Fruit fly (Drosophila melanogaster) whole organism, embryonic: ENCODE measurements around the gene CG7907.

Experiments
- CG10979 ChIP-seq: fragments of 200-800 bp; sonication (Bioruptor generic); optimal IDR thresholded peaks from 2 replicates; lab custom pipeline; 2018; ENCODE audit warnings: missing biosample characterization, mild to moderate bottlenecking, missing genetic modification characterization, moderate library complexity
- CG11247 ChIP-seq: fragments of 200-800 bp; sonication (Bioruptor generic); IDR thresholded peaks from 2 replicates; pipeline ENCODE4 v1.3.6; 2022; ENCODE audit warnings: missing biosample characterization, missing genetic modification characterization
- CG12299 ChIP-seq: fragments of 200-800 bp; sonication (Bioruptor generic); optimal IDR thresholded peaks from 2 replicates; lab custom pipeline; 2018; ENCODE audit warnings: missing biosample characterization, mild to moderate bottlenecking, missing genetic modification characterization
- CG13123 ChIP-seq: fragments of 200-800 bp; sonication (Bioruptor generic); optimal IDR thresholded peaks from 2 replicates; lab custom pipeline; 2016; ENCODE audit warnings: missing biosample characterization, missing genetic modification characterization
- CG14014 ChIP-seq: fragments of 200-800 bp; sonication (Bioruptor generic); IDR thresholded peaks from 2 replicates; pipeline ENCODE4 v1.3.6; 2022; ENCODE audit warnings: missing biosample characterization, missing genetic modification characterization
- CG14050 ChIP-seq: fragments of 200-800 bp; sonication (Bioruptor generic); IDR thresholded peaks from 3 replicates; pipeline ENCODE4 v1.3.6; 2022; ENCODE audit warnings: missing biosample characterization, missing genetic modification characterization
- CG14441 ChIP-seq: fragments of 200-800 bp; sonication (Bioruptor generic); IDR thresholded peaks from 2 replicates; pipeline ENCODE4 v1.3.6; 2022; ENCODE audit warnings: missing biosample characterization, missing genetic modification characterization
- CG14667 ChIP-seq: fragments of 200-800 bp; sonication (Bioruptor generic); IDR thresholded peaks from 2 replicates; pipeline ENCODE4 v1.3.6; 2022; ENCODE audit warnings: missing biosample characterization, missing genetic modification characterization
- CG1602 ChIP-seq: fragments of 200-800 bp; sonication (Bioruptor generic); optimal IDR thresholded peaks from 3 replicates; lab custom pipeline; 2016; ENCODE audit warnings: missing biosample characterization, missing genetic modification characterization
- CG1603 ChIP-seq: fragments of 200-800 bp; sonication (Bioruptor generic); optimal IDR thresholded peaks from 2 replicates; lab custom pipeline; 2019; ENCODE audit warnings: missing biosample characterization, mild to moderate bottlenecking, missing genetic modification characterization, moderate library complexity
- CG17328 ChIP-seq: fragments of 200-800 bp; sonication (Bioruptor generic); IDR thresholded peaks from 2 replicates; pipeline ENCODE4 v1.3.6; 2022; ENCODE audit warnings: missing biosample characterization, missing genetic modification characterization
- CG17361 ChIP-seq: fragments of 200-800 bp; sonication (Bioruptor generic); IDR thresholded peaks from 3 replicates; pipeline ENCODE4 v1.3.6; 2022; ENCODE audit warnings: missing biosample characterization, missing genetic modification characterization
- CG17912 ChIP-seq: fragments of 200-800 bp; sonication (Bioruptor generic); optimal IDR thresholded peaks from 2 replicates; lab custom pipeline; 2018; ENCODE audit warnings: missing biosample characterization, mild to moderate bottlenecking, missing genetic modification characterization
- CG18262 ChIP-seq: fragments of 200-800 bp; optimal IDR thresholded peaks from 3 replicates; lab custom pipeline; 2019; ENCODE audit warnings: missing biosample characterization, mild to moderate bottlenecking, missing genetic modification characterization, moderate library complexity
- CG3281 ChIP-seq: fragments of 200-800 bp; sonication (Bioruptor generic); optimal IDR thresholded peaks from 3 replicates; lab custom pipeline; 2017; ENCODE audit warnings: missing biosample characterization, mild to moderate bottlenecking, missing genetic modification characterization
- CG4360 ChIP-seq: fragments of 200-800 bp; sonication (Bioruptor generic); IDR thresholded peaks from 2 replicates; pipeline ENCODE4 v1.3.6; 2022; ENCODE audit warnings: missing biosample characterization, missing genetic modification characterization
- CG8765 ChIP-seq: fragments of 200-800 bp; sonication (Bioruptor generic); IDR thresholded peaks from 2 replicates; pipeline ENCODE4 v1.3.6; 2022; ENCODE audit warnings: missing biosample characterization, missing genetic modification characterization
- CG9797 ChIP-seq: fragments of 200-800 bp; sonication (Bioruptor generic); optimal IDR thresholded peaks from 3 replicates; lab custom pipeline; 2018; ENCODE audit warnings: missing biosample characterization, mild to moderate bottlenecking, missing genetic modification characterization
- CG9932 ChIP-seq: fragments of 200-800 bp; sonication (Bioruptor generic); IDR thresholded peaks from 2 replicates; pipeline ENCODE4 v1.3.6; 2022; ENCODE audit warnings: missing biosample characterization, missing genetic modification characterization
- CTCF ChIP-seq: fragments of 200-800 bp; sonication (Bioruptor generic); optimal IDR thresholded peaks from 2 replicates; lab custom pipeline; 2017; ENCODE audit warnings: missing biosample characterization, mild to moderate bottlenecking, missing genetic modification characterization, moderate library complexity
- Dll ChIP-seq: fragments of 200-800 bp; sonication (Bioruptor generic); IDR thresholded peaks from 4 replicates; pipeline ENCODE4 v1.3.6; 2022; ENCODE audit warnings: missing biosample characterization, missing genetic modification characterization; ENCODE audit not compliant: partially characterized antibody
- Drgx ChIP-seq: fragments of 200-800 bp; sonication (Bioruptor generic); IDR thresholded peaks from 2 replicates; pipeline ENCODE4 v1.3.6; 2022; ENCODE audit warnings: missing biosample characterization, missing genetic modification characterization
- Fer2 ChIP-seq: fragments of 200-800 bp; sonication (Bioruptor generic); optimal IDR thresholded peaks from 2 replicates; lab custom pipeline; 2018; ENCODE audit warnings: missing biosample characterization, mild to moderate bottlenecking, missing genetic modification characterization, moderate library complexity
- HHEX ChIP-seq: fragments of 200-800 bp; sonication (Bioruptor generic); optimal IDR thresholded peaks from 3 replicates; lab custom pipeline; 2017; ENCODE audit warnings: missing biosample characterization, mild to moderate bottlenecking, missing genetic modification characterization, missing genetic modification reagents
- HmgZ ChIP-seq: fragments of 200-800 bp; sonication (Bioruptor generic); optimal IDR thresholded peaks from 2 replicates; lab custom pipeline; 2018; ENCODE audit warnings: missing biosample characterization, mild to moderate bottlenecking, missing genetic modification characterization
- MESR4 ChIP-seq: fragments of 200-800 bp; sonication (Bioruptor generic); optimal IDR thresholded peaks from 2 replicates; lab custom pipeline; 2018; ENCODE audit warnings: missing biosample characterization, mild to moderate bottlenecking, missing genetic modification characterization, moderate library complexity
- MTF-1 ChIP-seq: fragments of 200-800 bp; sonication (Bioruptor generic); optimal IDR thresholded peaks from 2 replicates; lab custom pipeline; 2018; ENCODE audit warnings: missing biosample characterization, mild to moderate bottlenecking, missing genetic modification characterization, borderline replicate concordance
- Med ChIP-seq: fragments of 200-800 bp; sonication (Bioruptor generic); peaks from one replicate; lab custom pipeline; 2016; ENCODE audit warnings: missing biosample characterization, missing genetic modification characterization, mild to moderate bottlenecking, inconsistent platforms, moderate library complexity
- NC2α ChIP-seq: fragments of 200-800 bp; sonication (Bioruptor generic); optimal IDR thresholded peaks from 2 replicates; lab custom pipeline; 2016; ENCODE audit warnings: missing biosample characterization, missing genetic modification characterization
- Nf-YC ChIP-seq: fragments of 200-800 bp; optimal IDR thresholded peaks from 3 replicates; lab custom pipeline; 2019; ENCODE audit warnings: missing biosample characterization, mild to moderate bottlenecking, missing genetic modification characterization, moderate library complexity
- Pdp1 ChIP-seq, 2 experiments: fragments of 200-800 bp; sonication (Bioruptor generic); optimal IDR thresholded peaks; 3 replicates each; lab custom pipeline; 2016; ENCODE audit warnings: missing biosample characterization in 2 of 2, missing genetic modification characterization in 2 of 2, mild to moderate bottlenecking in 1 of 2, moderate library complexity in 1 of 2
- Sry-δ ChIP-seq: fragments of 200-800 bp; sonication (Bioruptor generic); optimal IDR thresholded peaks from 2 replicates; lab custom pipeline; 2016; ENCODE audit warnings: missing biosample characterization, missing genetic modification characterization
- Ssrp ChIP-seq: fragments of 200-800 bp; sonication (Bioruptor generic); optimal IDR thresholded peaks from 2 replicates; lab custom pipeline; 2018; ENCODE audit warnings: missing biosample characterization, mild to moderate bottlenecking, missing genetic modification characterization, moderate library complexity
- bcd ChIP-seq: fragments of 200-800 bp; sonication (Bioruptor generic); optimal IDR thresholded peaks from 2 replicates; lab custom pipeline; 2017; ENCODE audit warnings: missing biosample characterization, mild to moderate bottlenecking, missing genetic modification characterization
- chinmo ChIP-seq: fragments of 200-800 bp; sonication (Bioruptor generic); IDR thresholded peaks from 4 replicates; pipeline ENCODE4 v1.3.6; 2022; ENCODE audit warnings: missing biosample characterization, missing genetic modification characterization; ENCODE audit not compliant: partially characterized antibody
- ci ChIP-seq: fragments of 200-800 bp; sonication (Bioruptor generic); IDR thresholded peaks from 3 replicates; pipeline ENCODE4 v1.3.6; 2022; ENCODE audit warnings: missing biosample characterization, missing genetic modification characterization
- dpn ChIP-seq, 2 experiments: fragments of 200-800 bp; sonication (Bioruptor generic); optimal IDR thresholded peaks; 3 replicates each; lab custom pipeline; 2016; ENCODE audit warnings: missing biosample characterization in 2 of 2, missing genetic modification characterization in 2 of 2
- dysf ChIP-seq: fragments of 200-800 bp; sonication (Bioruptor generic); IDR thresholded peaks from 3 replicates; pipeline ENCODE4 v1.3.6; 2022; ENCODE audit warnings: missing biosample characterization, missing genetic modification characterization
- ems ChIP-seq: fragments of 200-800 bp; sonication (Bioruptor generic); optimal IDR thresholded peaks from 3 replicates; lab custom pipeline; 2016; ENCODE audit warnings: missing biosample characterization, missing genetic modification characterization
- grau ChIP-seq: fragments of 200-800 bp; optimal IDR thresholded peaks from 3 replicates; lab custom pipeline; 2019; ENCODE audit warnings: missing biosample characterization, mild to moderate bottlenecking, missing genetic modification characterization, moderate library complexity
- gsb-n ChIP-seq: fragments of 200-800 bp; sonication (Bioruptor generic); optimal IDR thresholded peaks from 3 replicates; lab custom pipeline; 2018; ENCODE audit warnings: missing biosample characterization, mild to moderate bottlenecking, missing genetic modification characterization
- knrl ChIP-seq: fragments of 200-800 bp; sonication (Bioruptor generic); IDR thresholded peaks from 3 replicates; pipeline ENCODE4 v1.3.6; 2022; ENCODE audit warnings: missing biosample characterization, missing genetic modification characterization; ENCODE audit not compliant: partially characterized antibody
- lilli ChIP-seq: fragments of 200-800 bp; sonication (Bioruptor generic); optimal IDR thresholded peaks from 3 replicates; lab custom pipeline; 2016; ENCODE audit warnings: missing biosample characterization, missing genetic modification characterization
- lmd ChIP-seq: fragments of 200-800 bp; sonication (Bioruptor generic); IDR thresholded peaks from 2 replicates; pipeline ENCODE4 v1.3.6; 2022; ENCODE audit warnings: missing biosample characterization, missing genetic modification characterization
- onecut ChIP-seq: fragments of 200-800 bp; sonication (Bioruptor generic); IDR thresholded peaks from 2 replicates; pipeline ENCODE4 v1.3.6; 2022; ENCODE audit warnings: missing biosample characterization, missing genetic modification characterization
- peb ChIP-seq: fragments of 200-800 bp; sonication (Bioruptor generic); IDR thresholded peaks from 2 replicates; pipeline ENCODE4 v1.3.6; 2022; ENCODE audit warnings: missing biosample characterization, missing genetic modification characterization
- sqz ChIP-seq: fragments of 200-800 bp; sonication (Bioruptor generic); optimal IDR thresholded peaks from 3 replicates; lab custom pipeline; 2018; ENCODE audit warnings: missing biosample characterization, mild to moderate bottlenecking, missing genetic modification characterization
- zfh1 ChIP-seq: fragments of 200-800 bp; sonication (Bioruptor generic); IDR thresholded peaks from 3 replicates; pipeline ENCODE4 v1.3.6; 2022; ENCODE audit warnings: missing biosample characterization, missing genetic modification characterization

Gene CG7907

DNA sequence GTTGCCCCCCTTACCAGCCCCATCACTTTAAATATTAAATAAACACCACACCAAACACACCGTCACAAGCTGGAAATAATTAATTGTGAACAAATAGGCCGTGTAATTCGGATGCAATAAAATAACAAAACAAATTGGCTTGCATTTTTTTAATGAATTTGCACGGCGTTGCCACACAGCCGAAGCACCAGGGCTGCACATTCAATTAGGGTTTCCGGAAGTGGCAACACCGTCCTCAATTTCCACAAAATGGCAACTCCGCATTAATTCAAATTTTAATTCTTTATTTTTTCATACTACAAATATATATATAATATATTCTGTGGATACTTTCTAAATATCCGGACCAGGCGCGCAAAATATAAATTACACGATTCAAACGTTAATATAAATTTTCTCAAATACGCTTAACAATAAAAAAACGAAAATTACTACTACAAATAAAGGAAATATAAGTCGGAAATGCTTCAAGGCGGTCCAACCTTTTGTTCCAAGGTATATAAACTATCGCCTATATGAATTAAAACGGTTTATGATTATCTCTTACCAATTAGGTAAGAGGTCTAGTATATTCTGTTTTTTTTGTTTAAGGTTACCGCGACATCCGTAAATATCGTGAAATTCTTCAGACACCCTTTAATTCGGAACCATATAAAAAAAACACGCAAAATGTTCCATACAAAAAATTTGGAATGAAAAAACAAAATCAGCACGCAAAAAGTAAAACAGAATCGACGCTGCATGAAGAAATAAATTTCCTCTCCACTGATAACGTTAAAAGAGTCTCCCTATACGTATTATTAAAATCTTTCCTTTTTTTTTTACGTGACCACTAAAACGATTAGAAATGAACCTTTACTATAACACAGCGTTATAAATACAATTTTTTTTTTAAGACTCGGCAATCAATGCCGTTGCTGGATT is 29.9 kb upstream of the CG7907 start (continued):
- TF ChIP-seq CG10979 (tag; lab: Kevin White, UChicago) = peak; percentile 7
- TF ChIP-seq CG9797 (GFP tag; lab: Kevin White, UChicago) = peak; percentile 58
- TF ChIP-seq CG11247 (GFP tag; lab: Robert Waterston, UW) = peak; percentile 59; the same call in 1 of the 2 replicates
- peak; percentile 55 for TF ChIP-seq CG17912 (GFP tag; lab: Kevin White, UChicago)
- peak; percentile 50 for TF ChIP-seq Sry-δ
- TF ChIP-seq Pdp1 (GFP tag; optimal IDR thresholded peaks at IDR 0.05; lab: Kevin White, UChicago) = peak in 1 of 2 experiments; percentile 18
- peak; percentile 1 for TF ChIP-seq ems (GFP tag; lab: Kevin White, UChicago)
- no peak for TF ChIP-seq CG14667 (GFP tag; lab: Robert Waterston, UW)
- peak; percentile 69 for TF ChIP-seq Med (GFP tag; lab: Kevin White, UChicago)
- TF ChIP-seq CG9932 = peak; percentile 42
- TF ChIP-seq lmd (GFP tag; lab: Robert Waterston, UW) = peak; percentile 11; the same call in 1 of the 2 replicates
- TF ChIP-seq Nf-YC = peak; percentile 40
- TF ChIP-seq bcd (GFP tag; lab: Kevin White, UChicago) = peak; percentile 66
- TF ChIP-seq CG8765 = peak; percentile 44; the same call in 1 of the 2 replicates
- peak; percentile 55; the same call in 2 of the 3 replicates for TF ChIP-seq knrl (GFP tag; lab: Robert Waterston, UW)
- TF ChIP-seq CG14014 (GFP tag; lab: Robert Waterston, UW) = 0 out of 2 replicates have a peak, but pooled peaks have one; percentile 25
- peak; percentile 53; the same call in 2 of the 3 replicates for TF ChIP-seq dysf (GFP tag; lab: Robert Waterston, UW)
- TF ChIP-seq ci (GFP tag; lab: Robert Waterston, UW) = peak; percentile 66
- no peak for TF ChIP-seq CG1602
- peak; percentile 59 for TF ChIP-seq grau (tag; lab: Kevin White, UChicago)
- TF ChIP-seq gsb-n (tag; lab: Kevin White, UChicago) = peak; percentile 0
- peak; percentile 46 for TF ChIP-seq CTCF (GFP tag; lab: Kevin White, UChicago)
- TF ChIP-seq zfh1 = peak; percentile 41; the same call in 2 of the 3 replicates
- TF ChIP-seq Ssrp (tag; lab: Kevin White, UChicago) = peak; percentile 46
- TF ChIP-seq lilli (GFP tag; lab: Kevin White, UChicago) = peak; percentile 2
- peak; percentile 27 for TF ChIP-seq CG18262 (tag; lab: Kevin White, UChicago)
- no peak for TF ChIP-seq Drgx (GFP tag; lab: Robert Waterston, UW)
- TF ChIP-seq CG14050 = no peak
- TF ChIP-seq MESR4 = peak; percentile 52
- peak; percentile 62; the same call in 1 of the 4 replicates for TF ChIP-seq chinmo (GFP tag; lab: Robert Waterston, UW)
- TF ChIP-seq HHEX (GFP tag; lab: Kevin White, UChicago) = peak; percentile 7
- TF ChIP-seq NC2α (GFP tag; lab: Kevin White, UChicago) = no peak
- TF ChIP-seq CG17328 (GFP tag; lab: Robert Waterston, UW) = 0 out of 2 replicates have a peak, but pooled peaks have one; percentile 18
- no peak for TF ChIP-seq peb (GFP tag; lab: Robert Waterston, UW)
- TF ChIP-seq Dll (GFP tag; lab: Robert Waterston, UW) = 0 out of 4 replicates have a peak, but pooled peaks have one; percentile 42
- peak; percentile 85 for TF ChIP-seq sqz (GFP tag; lab: Kevin White, UChicago)
- TF ChIP-seq dpn (GFP tag; optimal IDR thresholded peaks at IDR 0.05; lab: Kevin White, UChicago) = peak in 1 of 2 experiments; percentile 1
- no peak for TF ChIP-seq CG13123 (GFP tag; lab: Kevin White, UChicago)
- TF ChIP-seq CG1603 (tag; lab: Kevin White, UChicago) = peak; percentile 79
- peak; percentile 1 for TF ChIP-seq MTF-1 (GFP tag; lab: Kevin White, UChicago)
- peak; percentile 55; the same call in 1 of the 3 replicates for TF ChIP-seq CG17361 (GFP tag; lab: Robert Waterston, UW)
- TF ChIP-seq CG4360 (GFP tag; lab: Robert Waterston, UW) = no peak
- peak; percentile 21 for TF ChIP-seq CG12299 (tag; lab: Kevin White, UChicago)
- peak; percentile 66; the same call in 1 of the 2 replicates for TF ChIP-seq onecut
- peak; percentile 72 for TF ChIP-seq CG3281 (GFP tag; lab: Kevin White, UChicago)
- TF ChIP-seq CG14441 (GFP tag; lab: Robert Waterston, UW) = 0 out of 2 replicates have a peak, but pooled peaks have one; percentile 24
- TF ChIP-seq Fer2 (tag; lab: Kevin White, UChicago) = peak; percentile 40
- peak; percentile 56 for TF ChIP-seq HmgZ
